Fruit fly (Drosophila melanogaster) whole organism, embryonic: ENCODE measurements around the gene CG3339.

Source experiments
- D19A ChIP-seq: fragments of 200-800 bp; optimal IDR thresholded peaks from 3 replicates; lab custom pipeline; 2019; ENCODE audit warnings: missing biosample characterization, mild to moderate bottlenecking, missing genetic modification characterization, moderate library complexity
- dan ChIP-seq: fragments of 200-800 bp; sonication (Bioruptor generic); IDR thresholded peaks from 2 replicates; pipeline ENCODE4 v1.3.6; 2022; ENCODE audit warnings: missing biosample characterization, missing genetic modification characterization

DNA sequence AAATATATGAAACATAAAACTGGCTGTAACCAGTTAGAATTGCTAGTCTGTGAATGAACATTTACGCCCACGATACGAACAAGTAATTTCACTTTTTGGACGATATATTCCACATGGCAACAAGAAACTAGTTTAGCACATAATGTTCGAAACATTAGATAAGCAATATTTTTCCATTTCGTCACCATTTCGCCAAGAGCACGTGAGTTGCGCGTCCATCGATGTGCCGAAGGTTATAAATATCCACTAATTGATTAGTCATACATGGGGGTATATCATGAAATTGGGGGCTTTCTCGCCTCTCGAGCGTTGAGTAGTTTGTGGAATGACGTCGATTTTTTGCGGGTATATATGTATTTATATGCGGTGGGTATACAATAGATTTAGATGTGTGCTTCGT, 28.0 kb downstream of the CG3339 start:
- no peak for TF ChIP-seq D19A (tag; lab: Kevin White, UChicago)
- no peak for TF ChIP-seq dan (GFP tag; lab: Robert Waterston, UW)
